Worm (Caenorhabditis elegans) whole organism, L3 larva: Measurements from ENCODE around the gene pph-2.

Experiments
- R02D3.7 ChIP-seq: fragments of 150-350 bp; optimal IDR thresholded peaks from 2 replicates; lab custom pipeline; 2014; ENCODE audit warnings: missing biosample characterization, missing genetic modification characterization
- ZK546.5 ChIP-seq: sonication (generic microtip); optimal IDR thresholded peaks from 2 replicates; lab custom pipeline; 2017; ENCODE audit warnings: missing biosample characterization, missing genetic modification characterization
- ama-1 ChIP-seq: fragments of 150-350 bp; optimal IDR thresholded peaks from 2 replicates; lab custom pipeline; 2018
- ceh-28 ChIP-seq: fragments of 150-350 bp; optimal IDR thresholded peaks from 2 replicates; lab custom pipeline; 2014; ENCODE audit warnings: missing biosample characterization, missing genetic modification reagents, missing genetic modification characterization
- ceh-9 ChIP-seq: sonication (generic microtip); optimal IDR thresholded peaks from 2 replicates; lab custom pipeline; 2018; ENCODE audit warnings: missing biosample characterization, missing genetic modification characterization
- daf-12 ChIP-seq: fragments of 150-350 bp; optimal IDR thresholded peaks from 2 replicates; lab custom pipeline; 2014; ENCODE audit warnings: missing biosample characterization, missing genetic modification reagents, missing genetic modification characterization
- egl-27 ChIP-seq: sonication (generic microtip); optimal IDR thresholded peaks from 4 replicates; lab custom pipeline; 2017; ENCODE audit warnings: missing biosample characterization, missing genetic modification reagents, missing genetic modification characterization
- elt-1 ChIP-seq: fragments of 150-350 bp; optimal IDR thresholded peaks from 2 replicates; lab custom pipeline; 2014; ENCODE audit warnings: missing biosample characterization, missing genetic modification characterization
- elt-2 ChIP-seq: sonication (generic microtip); optimal IDR thresholded peaks from 2 replicates; lab custom pipeline; 2016; ENCODE audit warnings: missing genetic modification reagents, mild to moderate bottlenecking, missing genetic modification characterization, missing compliant biosample characterization
- eor-1 ChIP-seq, 2 experiments: fragments of 150-350 bp; optimal IDR thresholded peaks; 2 replicates each; lab custom pipeline; 2014 to 2018; ENCODE audit warnings: missing biosample characterization in 2 of 2, missing genetic modification characterization in 2 of 2
- fkh-10 ChIP-seq: sonication (generic microtip); optimal IDR thresholded peaks from 2 replicates; lab custom pipeline; 2017; ENCODE audit warnings: missing biosample characterization, missing genetic modification reagents, missing genetic modification characterization
- fkh-2 ChIP-seq: fragments of 150-350 bp; optimal IDR thresholded peaks from 2 replicates; lab custom pipeline; 2014; ENCODE audit warnings: missing biosample characterization, missing genetic modification reagents, missing genetic modification characterization
- fos-1 ChIP-seq: fragments of 150-350 bp; optimal IDR thresholded peaks from 2 replicates; lab custom pipeline; 2014; ENCODE audit warnings: missing biosample characterization, missing genetic modification characterization
- hmg-11 ChIP-seq: sonication (generic microtip); optimal IDR thresholded peaks from 2 replicates; lab custom pipeline; 2016; ENCODE audit warnings: missing genetic modification characterization, missing compliant biosample characterization
- jun-1 ChIP-seq: fragments of 150-350 bp; optimal IDR thresholded peaks from 2 replicates; lab custom pipeline; 2014; ENCODE audit warnings: missing biosample characterization, missing genetic modification reagents, missing genetic modification characterization
- lin-39 ChIP-seq: fragments of 150-350 bp; optimal IDR thresholded peaks from 2 replicates; lab custom pipeline; 2018; ENCODE audit warnings: missing biosample characterization, missing genetic modification reagents, missing genetic modification characterization
- mdl-1 ChIP-seq: fragments of 150-350 bp; optimal IDR thresholded peaks from 2 replicates; lab custom pipeline; 2014; ENCODE audit warnings: missing biosample characterization, missing genetic modification characterization
- nfya-1 ChIP-seq: sonication (generic microtip); optimal IDR thresholded peaks from 2 replicates; lab custom pipeline; 2017; ENCODE audit warnings: missing genetic modification characterization, mild to moderate bottlenecking, missing compliant biosample characterization, antibody characterized with exemption, moderate library complexity; ENCODE audit not compliant: insufficient read depth
- nhr-11 ChIP-seq: fragments of 150-350 bp; optimal IDR thresholded peaks from 2 replicates; lab custom pipeline; 2014; ENCODE audit warnings: missing biosample characterization, missing genetic modification characterization
- nhr-12 ChIP-seq: fragments of 150-350 bp; optimal IDR thresholded peaks from 2 replicates; lab custom pipeline; 2014; ENCODE audit warnings: missing biosample characterization, missing genetic modification characterization
- nhr-23 ChIP-seq: fragments of 150-350 bp; optimal IDR thresholded peaks from 2 replicates; lab custom pipeline; 2014; ENCODE audit warnings: missing biosample characterization, missing genetic modification reagents, missing genetic modification characterization
- nhr-237 ChIP-seq: fragments of 150-350 bp; optimal IDR thresholded peaks from 2 replicates; lab custom pipeline; 2014; ENCODE audit warnings: missing biosample characterization, missing genetic modification characterization
- nhr-25 ChIP-seq: sonication (generic microtip); optimal IDR thresholded peaks from 2 replicates; lab custom pipeline; 2017; ENCODE audit warnings: missing biosample characterization, missing genetic modification characterization
- nhr-28 ChIP-seq: fragments of 150-350 bp; optimal IDR thresholded peaks from 2 replicates; lab custom pipeline; 2014; ENCODE audit warnings: missing biosample characterization, missing genetic modification characterization
- nhr-43 ChIP-seq: sonication (generic microtip); optimal IDR thresholded peaks from 2 replicates; lab custom pipeline; 2016; ENCODE audit warnings: mild to moderate bottlenecking, missing genetic modification characterization, missing compliant biosample characterization; ENCODE audit not compliant: poor library complexity, severe bottlenecking
- nhr-67 ChIP-seq: fragments of 150-350 bp; optimal IDR thresholded peaks from 2 replicates; lab custom pipeline; 2014; ENCODE audit warnings: missing biosample characterization, missing genetic modification characterization
- nhr-77 ChIP-seq: fragments of 150-350 bp; optimal IDR thresholded peaks from 2 replicates; lab custom pipeline; 2014; ENCODE audit warnings: missing biosample characterization, missing genetic modification characterization
- pha-4 ChIP-seq: fragments of 150-350 bp; optimal IDR thresholded peaks from 2 replicates; lab custom pipeline; 2014; ENCODE audit warnings: missing biosample characterization, missing genetic modification reagents, missing genetic modification characterization
- pqm-1 ChIP-seq: fragments of 150-350 bp; optimal IDR thresholded peaks from 2 replicates; lab custom pipeline; 2017; ENCODE audit warnings: missing biosample characterization, missing genetic modification characterization, inconsistent platforms
- sea-2 ChIP-seq: fragments of 150-350 bp; sonication (generic microtip); optimal IDR thresholded peaks from 4 replicates; lab custom pipeline; 2014; ENCODE audit warnings: missing biosample characterization, missing genetic modification reagents, missing genetic modification characterization
- skn-1 ChIP-seq: fragments of 150-350 bp; optimal IDR thresholded peaks from 2 replicates; lab custom pipeline; 2014; ENCODE audit warnings: missing biosample characterization, missing genetic modification characterization
- snpc-4 ChIP-seq: fragments of 150-350 bp; optimal IDR thresholded peaks from 2 replicates; lab custom pipeline; 2014; ENCODE audit warnings: missing biosample characterization, missing genetic modification characterization
- tbx-2 ChIP-seq: sonication (generic microtip); optimal IDR thresholded peaks from 2 replicates; lab custom pipeline; 2016; ENCODE audit warnings: mild to moderate bottlenecking, missing genetic modification characterization, missing compliant biosample characterization
- unc-39 ChIP-seq: sonication (generic microtip); optimal IDR thresholded peaks from 4 replicates; lab custom pipeline; 2017; ENCODE audit warnings: missing biosample characterization, missing genetic modification characterization
- unc-62 ChIP-seq: fragments of 150-350 bp; sonication (generic microtip); optimal IDR thresholded peaks from 4 replicates; lab custom pipeline; 2014; ENCODE audit warnings: missing biosample characterization, missing genetic modification reagents, missing genetic modification characterization
- zag-1 ChIP-seq: fragments of 150-350 bp; optimal IDR thresholded peaks from 2 replicates; lab custom pipeline; 2014; ENCODE audit warnings: missing biosample characterization, missing genetic modification characterization
- ztf-11 ChIP-seq: fragments of 150-350 bp; optimal IDR thresholded peaks from 2 replicates; lab custom pipeline; 2014; ENCODE audit warnings: missing biosample characterization, missing genetic modification characterization
- ztf-4 ChIP-seq: fragments of 150-350 bp; optimal IDR thresholded peaks from 2 replicates; lab custom pipeline; 2014; ENCODE audit warnings: missing biosample characterization, missing genetic modification characterization

pph-2 gene

ce11 chrIV:11854777-11855176, 22.8 kb downstream of the pph-2 start, which contains the start of gene tag-30 (continued):
- TF ChIP-seq skn-1 (no peak), jun-1 (no peak), zag-1 (tag; lab: Kevin White, UChicago) (no peak), eor-1 (tag; optimal IDR thresholded peaks at IDR 0.05; lab: Kevin White, UChicago) (no peak), nhr-237 (tag; lab: Kevin White, UChicago) (no peak), egl-27 (tag; lab: Kevin White, UChicago) (no peak), lin-39 (tag; lab: Kevin White, UChicago) (peak; percentile 12), fkh-10 (GFP tag; lab: Kevin White, UChicago) (no peak), fos-1 (tag; lab: Kevin White, UChicago) (no peak), nhr-28 (tag; lab: Kevin White, UChicago) (no peak), daf-12 (no peak), nhr-12 (tag; lab: Kevin White, UChicago) (no peak), ceh-9 (tag; lab: Kevin White, UChicago) (no peak), nhr-77 (tag; lab: Kevin White, UChicago) (no peak), tbx-2 (tag; lab: Kevin White, UChicago) (no peak), nhr-43 (tag; lab: Kevin White, UChicago) (peak; percentile 10), ZK546.5 (no peak), pqm-1 (tag; lab: Kevin White, UChicago) (no peak), unc-62 (GFP tag; lab: Kevin White, UChicago) (no peak)

ce11 chrIV:11851882-11852281, 25.7 kb downstream of the pph-2 start, which contains the start of gene F38H4.5:
TSS of gene F38H4.5 (plus strand) at chrIV:11852182.
- TF ChIP-seq nhr-23 (tag; lab: Kevin White, UChicago), result no peak
- TF ChIP-seq ceh-9 (tag; lab: Kevin White, UChicago), result no peak
- TF ChIP-seq elt-1 (tag; lab: Kevin White, UChicago), result no peak
- TF ChIP-seq sea-2, result no peak
- no peak for TF ChIP-seq nfya-1 (tag; lab: Kevin White, UChicago)

- TF ChIP-seq daf-12 (no peak), unc-62 (GFP tag; lab: Kevin White, UChicago) (no peak), snpc-4 (tag; lab: Kevin White, UChicago) (no peak), nhr-25 (no peak), ztf-11 (tag; lab: Kevin White, UChicago) (no peak), fkh-10 (GFP tag; lab: Kevin White, UChicago) (no peak), fkh-2 (no peak), fos-1 (tag; lab: Kevin White, UChicago) (no peak), hmg-11 (no peak), nhr-28 (tag; lab: Kevin White, UChicago) (no peak), elt-2 (no peak), nhr-11 (no peak), pqm-1 (tag; lab: Kevin White, UChicago) (no peak), nfya-1 (tag; lab: Kevin White, UChicago) (no peak), ama-1 (lab: Kevin White, UChicago) (no peak)
Measured at ce11 chrIV:11847771-11848312, 29.7 kb downstream of the pph-2 start, which contains the start of the genes F38H4.6 and F38H4.4. TSS of gene F38H4.6 (minus strand) at chrIV:11847871. TSS of gene F38H4.4 (plus strand) at chrIV:11848262.

- TF ChIP-seq ztf-4 (no peak), pha-4 (tag; lab: Kevin White, UChicago) (peak; percentile 56)
Measured at ce11 chrIV:11842121-11842520, 35.5 kb downstream of the pph-2 start, which contains the start of gene F38H4.3. TSS of gene F38H4.3 (plus strand) at chrIV:11842421.

ce11 chrIV:11838657-11839056, 38.9 kb downstream of the pph-2 start, which contains the start of gene fbxb-3:
TSS of gene fbxb-3 (plus strand) at chrIV:11838957.
- TF ChIP-seq ceh-28 (tag; lab: Kevin White, UChicago) (no peak), zag-1 (tag; lab: Kevin White, UChicago) (no peak), fkh-2 (no peak), R02D3.7 (no peak), pqm-1 (tag; lab: Kevin White, UChicago) (no peak), nhr-77 (tag; lab: Kevin White, UChicago) (no peak), unc-39 (tag; lab: Kevin White, UChicago) (no peak), mdl-1 (tag; lab: Kevin White, UChicago) (no peak), nhr-67 (tag; lab: Kevin White, UChicago) (no peak), jun-1 (no peak), lin-39 (tag; lab: Kevin White, UChicago) (no peak), fkh-10 (GFP tag; lab: Kevin White, UChicago) (no peak)
- TF ChIP-seq, all 47 proteins: peak for 0
